Worm (Caenorhabditis elegans) whole organism, L1 larva: ENCODE data around the gene C27D6.15.

Experiments
- nhr-77 ChIP-seq: fragments of 150-350 bp; optimal IDR thresholded peaks from 2 replicates; lab custom pipeline; 2014; ENCODE audit warnings: missing biosample characterization, missing genetic modification characterization
- unc-98 ChIP-seq: fragments of 200-800 bp; sonication (Bioruptor generic); IDR thresholded peaks from 2 replicates; pipeline ENCODE4 v1.3.6; 2022; ENCODE audit warnings: missing genetic modification characterization, missing compliant biosample characterization

- no peak for TF ChIP-seq nhr-77
- no peak for TF ChIP-seq unc-98 (GFP tag; lab: Robert Waterston, UW)
Observed at ce11 chrII:5163283-5163682, 8.4 kb upstream of the C27D6.15 start, which contains the start of gene srb-5.
